Fruit fly (Drosophila melanogaster) whole organism: ENCODE measurements around the gene CG42450.

Experiments
- Dll ChIP-seq: fragments of >200 bp; optimal IDR thresholded peaks from 2 replicates; lab custom pipeline; 2017
- EcR ChIP-seq, 2 experiments: fragments of >200 bp; optimal IDR thresholded peaks; 2 replicates each; lab custom pipeline; 2017; ENCODE audit warnings: missing biosample characterization in 2 of 2, missing genetic modification characterization in 2 of 2, missing genetic modification reagents in 2 of 2
- pan ChIP-seq: fragments of >200 bp; optimal IDR thresholded peaks from 2 replicates; lab custom pipeline; 2017
- usp ChIP-seq: fragments of >200 bp; optimal IDR thresholded peaks from 2 replicates; lab custom pipeline; 2017; ENCODE audit warnings: missing biosample characterization, missing genetic modification characterization, mixed read lengths

dm6 chrX:18843229-18844033 lies 30.3 kb downstream of the CG42450 start, which contains the start of gene htk:
- TF ChIP-seq Dll (lab: Kevin White, UChicago) = no peak
- TF ChIP-seq pan (lab: Kevin White, UChicago) = no peak
- no peak for TF ChIP-seq EcR (GFP tag; optimal IDR thresholded peaks at IDR 0.05; lab: Kevin White, UChicago)
- TF ChIP-seq usp (GFP tag; lab: Kevin White, UChicago) = no peak
